Fruit fly (Drosophila melanogaster) whole organism, adult: ENCODE results near the gene CG45002.

ENCODE experiments used
- CG11617 ChIP-seq: fragments of 200-800 bp; sonication (Bioruptor generic); optimal IDR thresholded peaks from 2 replicates; lab custom pipeline; 2017; ENCODE audit warnings: mild to moderate bottlenecking, missing biosample characterization, missing genetic modification reagents, missing genetic modification characterization
- CG1620 ChIP-seq: fragments of 200-800 bp; sonication (Bioruptor generic); optimal IDR thresholded peaks from 2 replicates; lab custom pipeline; 2016; ENCODE audit warnings: missing biosample characterization, missing genetic modification characterization
- CG33017 ChIP-seq: fragments of 200-800 bp; sonication (Bioruptor generic); optimal IDR thresholded peaks from 2 replicates; lab custom pipeline; 2018; ENCODE audit warnings: missing biosample characterization, mild to moderate bottlenecking, missing genetic modification characterization, moderate library complexity
- CG5204 ChIP-seq: fragments of 200-800 bp; sonication (Bioruptor generic); optimal IDR thresholded peaks from 2 replicates; lab custom pipeline; 2016; ENCODE audit warnings: missing biosample characterization, missing genetic modification characterization
- CG7045 ChIP-seq: fragments of 200-800 bp; sonication (Bioruptor generic); optimal IDR thresholded peaks from 2 replicates; lab custom pipeline; 2017; ENCODE audit warnings: missing biosample characterization, mild to moderate bottlenecking, missing genetic modification characterization
- CG7101 ChIP-seq: fragments of 200-800 bp; sonication (Bioruptor generic); optimal IDR thresholded peaks from 2 replicates; lab custom pipeline; 2018; ENCODE audit warnings: missing biosample characterization, mild to moderate bottlenecking, missing genetic modification characterization, moderate library complexity
- Clk ChIP-seq: fragments of 200-800 bp; sonication (Bioruptor generic); optimal IDR thresholded peaks from 2 replicates; lab custom pipeline; 2017; ENCODE audit warnings: missing biosample characterization, missing genetic modification characterization
- Hr96 ChIP-seq: fragments of 200-800 bp; sonication (Bioruptor generic); optimal IDR thresholded peaks from 2 replicates; lab custom pipeline; 2016; ENCODE audit warnings: missing biosample characterization, missing genetic modification characterization
- Mnt ChIP-seq: fragments of 200-800 bp; sonication (Bioruptor generic); optimal IDR thresholded peaks from 2 replicates; lab custom pipeline; 2016; ENCODE audit warnings: missing biosample characterization, mild to moderate bottlenecking, missing genetic modification characterization
- bab1 ChIP-seq: fragments of 200-800 bp; sonication (Bioruptor generic); optimal IDR thresholded peaks from 3 replicates; lab custom pipeline; 2019; ENCODE audit warnings: missing biosample characterization, mild to moderate bottlenecking, missing genetic modification characterization, moderate library complexity
- cnc ChIP-seq, 2 experiments: fragments of >200 bp; optimal IDR thresholded peaks; 2 replicates each; lab custom pipeline; 2017
- kay ChIP-seq: fragments of 200-800 bp; sonication (Bioruptor generic); peaks from one replicate; lab custom pipeline; 2016; ENCODE audit warnings: missing biosample characterization, missing genetic modification characterization, borderline replicate concordance

DNA sequence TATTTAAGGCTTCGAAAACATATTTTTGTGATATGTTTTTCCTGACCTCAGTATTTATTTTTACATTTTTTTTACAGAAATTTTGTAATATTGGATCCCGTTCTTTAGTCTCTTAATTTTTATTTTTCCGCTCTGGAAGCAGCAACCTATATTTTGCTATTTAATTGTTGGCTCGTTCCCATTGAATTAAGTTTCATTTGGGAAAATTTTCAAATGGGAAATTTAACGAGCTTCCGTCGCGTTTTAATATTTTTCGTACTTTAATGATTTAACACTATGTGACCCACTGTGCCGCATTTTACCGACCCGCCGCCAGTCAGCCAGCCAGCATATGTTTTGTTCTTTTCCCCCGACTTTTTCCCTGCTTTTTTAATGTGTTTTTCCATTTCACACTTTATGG lies 44.7 kb upstream of the CG45002 start:
- TF ChIP-seq Hr96 (GFP tag; lab: Kevin White, UChicago), result no peak
- no peak for TF ChIP-seq CG5204
- no peak for TF ChIP-seq cnc (optimal IDR thresholded peaks at IDR 0.05; lab: Kevin White, UChicago)
- no peak for TF ChIP-seq CG11617 (GFP tag; lab: Kevin White, UChicago)
- no peak for TF ChIP-seq CG7045 (GFP tag; lab: Kevin White, UChicago)
- no peak for TF ChIP-seq kay
- no peak for TF ChIP-seq bab1 (GFP tag; lab: Kevin White, UChicago)
- TF ChIP-seq Clk (GFP tag; lab: Kevin White, UChicago), result no peak
- no peak for TF ChIP-seq CG7101 (tag; lab: Kevin White, UChicago)
- TF ChIP-seq Mnt, result no peak
- TF ChIP-seq CG1620 (GFP tag; lab: Kevin White, UChicago), result no peak
- TF ChIP-seq CG33017 (tag; lab: Kevin White, UChicago), result no peak
